3 fruit fly cellular contexts compared by ENCODE assay signal in genomic region chr3L:10381857-10382256, dm6.
TF ChIP-seq lines count a peak whose summit lies in the region.

No protein-coding gene starts in this region.

- no peak for TF ChIP-seq CTCF in whole organism, embryonic (GFP tag; optimal IDR thresholded peaks at IDR 0.05; lab: Kevin White, UChicago)

TF ChIP-seq in whole organism, embryonic, 481 proteins besides CTCF, POLR2A, EP300 and RAD21:
- TF ChIP-seq CG3847 (GFP tag; IDR thresholded peaks at IDR 0.05; lab: Robert Waterston, UW) (no peak), Ets65A (GFP tag; lab: Kevin White, UChicago) (peak; percentile 77)
TF ChIP-seq in whole organism, embryonic: peak in this region for 1.

TF ChIP-seq in whole organism, prepupa, 60 proteins besides CTCF, POLR2A, EP300 and RAD21:
- TF ChIP-seq CG32006 (GFP tag; optimal IDR thresholded peaks at IDR 0.05; lab: Kevin White, UChicago): peak; percentile 35
- TF ChIP-seq Hr39 (GFP tag; optimal IDR thresholded peaks at IDR 0.05; lab: Kevin White, UChicago): peak; percentile 0
- no peak for TF ChIP-seq CG7368 (GFP tag; optimal IDR thresholded peaks at IDR 0.05; lab: Kevin White, UChicago)
- TF ChIP-seq esn (GFP tag; optimal IDR thresholded peaks at IDR 0.05; lab: Kevin White, UChicago): no peak
- TF ChIP-seq CG11902 (GFP tag; optimal IDR thresholded peaks at IDR 0.05; lab: Kevin White, UChicago): no peak
- TF ChIP-seq CG15336 (GFP tag; IDR thresholded peaks at IDR 0.05; lab: Robert Waterston, UW): no peak
- TF ChIP-seq pdm3 (GFP tag; optimal IDR thresholded peaks at IDR 0.05; lab: Kevin White, UChicago): peak; percentile 2
- no peak for TF ChIP-seq salr (GFP tag; optimal IDR thresholded peaks at IDR 0.05; lab: Kevin White, UChicago)
- no peak for TF ChIP-seq Smox (GFP tag; optimal IDR thresholded peaks at IDR 0.05; lab: Kevin White, UChicago)
- peak; percentile 86 for TF ChIP-seq dsx (GFP tag; optimal IDR thresholded peaks at IDR 0.05; lab: Kevin White, UChicago; ENCODE audit: poor library complexity, severe bottlenecking)
- TF ChIP-seq Eip78C (GFP tag; lab: Kevin White, UChicago): peak; percentile 59
- no peak for TF ChIP-seq CG6854 (GFP tag; optimal IDR thresholded peaks at IDR 0.05; lab: Kevin White, UChicago)
- peak; percentile 30 for TF ChIP-seq Sox14 (GFP tag; optimal IDR thresholded peaks at IDR 0.05; lab: Kevin White, UChicago)
- no peak for TF ChIP-seq fd59A (GFP tag; optimal IDR thresholded peaks at IDR 0.05; lab: Kevin White, UChicago)

TF ChIP-seq in whole organism, pupa, 21 proteins besides CTCF, POLR2A, EP300 and RAD21:
- TF ChIP-seq Ets98B (GFP tag; IDR thresholded peaks at IDR 0.05; lab: Robert Waterston, UW) (no peak), CG8301 (tag; optimal IDR thresholded peaks at IDR 0.05; lab: Kevin White, UChicago) (peak; percentile 8), CG10348 (GFP tag; IDR thresholded peaks at IDR 0.05; lab: Robert Waterston, UW) (no peak), CG9948 (tag; optimal IDR thresholded peaks at IDR 0.05; lab: Kevin White, UChicago) (peak; percentile 3), CG14655 (GFP tag; optimal IDR thresholded peaks at IDR 0.05; lab: Kevin White, UChicago) (peak; percentile 33)

Comparison
In these comparisons a context has a peak if more than half of its experiments do, and no peak if none do; other contexts are left out.
1. Of the 7 proteins assayed by ChIP-seq in both whole organism, embryonic and whole organism, prepupa: peak only in whole organism, embryonic: none; only in whole organism, prepupa: Hr39; in both: none; in neither: 6.